Worm (Caenorhabditis elegans) whole organism, mixed stage, embryonic: ENCODE data around the gene M176.16.

ENCODE experiments used
- M03D4.4 ChIP-seq: sonication (generic microtip); optimal IDR thresholded peaks from 2 replicates; lab custom pipeline; 2017; ENCODE audit warnings: mild to moderate bottlenecking, missing genetic modification characterization, missing compliant biosample characterization
- drap-1 ChIP-seq: fragments of 200-800 bp; sonication (Bioruptor generic); optimal IDR thresholded peaks from 3 replicates; lab custom pipeline; 2018; ENCODE audit warnings: mild to moderate bottlenecking, missing genetic modification characterization, missing compliant biosample characterization
- mep-1 ChIP-seq: fragments of 150-350 bp; optimal IDR thresholded peaks from 2 replicates; lab custom pipeline; 2017; ENCODE audit warnings: missing biosample characterization, missing genetic modification reagents, missing genetic modification characterization, inconsistent platforms
- pha-4 ChIP-seq: fragments of 150-350 bp; optimal IDR thresholded peaks from 2 replicates; lab custom pipeline; 2018; ENCODE audit warnings: missing biosample characterization, missing genetic modification reagents, missing genetic modification characterization
- sem-2 ChIP-seq: fragments of 200-800 bp; sonication (Bioruptor generic); optimal IDR thresholded peaks from 2 replicates; lab custom pipeline; 2018; ENCODE audit warnings: mild to moderate bottlenecking, missing genetic modification characterization, missing compliant biosample characterization
- snpc-4 ChIP-seq: fragments of 150-350 bp; optimal IDR thresholded peaks from 2 replicates; lab custom pipeline; 2014; ENCODE audit warnings: missing biosample characterization, missing genetic modification characterization

DNA sequence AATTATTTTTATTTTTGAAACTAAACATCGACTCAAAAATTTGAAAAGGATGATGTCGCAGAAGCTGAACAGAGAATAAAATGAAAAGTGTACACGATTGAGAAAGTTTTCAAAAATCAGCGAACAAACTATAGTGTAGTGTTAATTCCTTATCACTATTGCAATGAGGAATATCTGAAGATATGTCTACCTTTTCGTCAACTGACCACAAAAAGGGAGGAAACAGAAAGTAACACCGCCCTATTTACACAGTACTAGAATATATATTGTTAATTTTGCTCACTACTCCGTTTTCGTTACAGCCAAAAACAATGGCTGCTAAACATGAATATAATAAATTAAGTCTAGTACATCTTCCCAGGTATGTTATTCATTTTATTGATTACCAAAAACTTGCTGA is 29.6 kb downstream of the M176.16 start, which contains the start of gene chil-18:
- TF ChIP-seq mep-1 (tag; lab: Kevin White, UChicago) = no peak
- no peak for TF ChIP-seq pha-4 (tag; lab: Kevin White, UChicago)
- TF ChIP-seq drap-1 = no peak
- TF ChIP-seq M03D4.4 (tag; lab: Kevin White, UChicago) = no peak
- TF ChIP-seq snpc-4 (tag; lab: Kevin White, UChicago) = no peak
- no peak for TF ChIP-seq sem-2 (GFP tag; lab: Kevin White, UChicago)
